Worm (Caenorhabditis elegans) whole organism, L2 larva: ENCODE measurements around the gene R08C7.12.

Experiments
- C34F6.9 ChIP-seq: fragments of 150-350 bp; optimal IDR thresholded peaks from 2 replicates; lab custom pipeline; 2014; ENCODE audit warnings: missing biosample characterization, missing genetic modification characterization
- R02D3.7 ChIP-seq: fragments of 150-350 bp; optimal IDR thresholded peaks from 2 replicates; lab custom pipeline; 2014; ENCODE audit warnings: missing biosample characterization, missing genetic modification characterization
- ZK546.5 ChIP-seq: sonication (generic microtip); optimal IDR thresholded peaks from 2 replicates; lab custom pipeline; 2017; ENCODE audit warnings: missing biosample characterization, missing genetic modification characterization
- alr-1 ChIP-seq: fragments of 150-350 bp; optimal IDR thresholded peaks from 2 replicates; lab custom pipeline; 2014; ENCODE audit warnings: missing biosample characterization, missing genetic modification characterization
- aly-2 ChIP-seq: fragments of 150-350 bp; optimal IDR thresholded peaks from 2 replicates; lab custom pipeline; 2014; ENCODE audit warnings: missing biosample characterization, missing genetic modification characterization
- ama-1 ChIP-seq: fragments of 150-350 bp; optimal IDR thresholded peaks from 2 replicates; lab custom pipeline; 2018; ENCODE audit warnings: inconsistent platforms
- blmp-1 ChIP-seq: sonication (generic microtip); optimal IDR thresholded peaks from 2 replicates; lab custom pipeline; 2017; ENCODE audit warnings: missing genetic modification characterization, mild to moderate bottlenecking, missing compliant biosample characterization, antibody characterized with exemption, moderate library complexity; ENCODE audit not compliant: insufficient read depth
- ceh-16 ChIP-seq: fragments of 150-350 bp; optimal IDR thresholded peaks from 2 replicates; lab custom pipeline; 2014; ENCODE audit warnings: missing biosample characterization, missing genetic modification characterization
- ceh-82 ChIP-seq: fragments of 150-350 bp; optimal IDR thresholded peaks from 2 replicates; lab custom pipeline; 2014; ENCODE audit warnings: missing biosample characterization, missing genetic modification characterization
- elt-1 ChIP-seq: fragments of 150-350 bp; optimal IDR thresholded peaks from 2 replicates; lab custom pipeline; 2014; ENCODE audit warnings: missing biosample characterization, missing genetic modification characterization
- fos-1 ChIP-seq: fragments of 150-350 bp; optimal IDR thresholded peaks from 2 replicates; lab custom pipeline; 2014; ENCODE audit warnings: missing biosample characterization, missing genetic modification characterization
- gmeb-1 ChIP-seq: fragments of 150-350 bp; optimal IDR thresholded peaks from 2 replicates; lab custom pipeline; 2014; ENCODE audit warnings: missing biosample characterization, missing genetic modification characterization
- lin-13 ChIP-seq: fragments of 150-350 bp; optimal IDR thresholded peaks from 2 replicates; lab custom pipeline; 2014; ENCODE audit warnings: missing biosample characterization, missing genetic modification reagents, missing genetic modification characterization
- mab-5 ChIP-seq: fragments of 150-350 bp; optimal IDR thresholded peaks from 2 replicates; lab custom pipeline; 2014; ENCODE audit warnings: missing biosample characterization, missing genetic modification characterization
- mbf-1 ChIP-seq: sonication (generic microtip); optimal IDR thresholded peaks from 2 replicates; lab custom pipeline; 2017; ENCODE audit warnings: missing biosample characterization, missing genetic modification characterization
- nhr-10 ChIP-seq: sonication (generic microtip); optimal IDR thresholded peaks from 2 replicates; lab custom pipeline; 2017; ENCODE audit warnings: missing biosample characterization, missing genetic modification characterization
- nhr-12 ChIP-seq: fragments of 150-350 bp; optimal IDR thresholded peaks from 2 replicates; lab custom pipeline; 2014; ENCODE audit warnings: missing biosample characterization, missing genetic modification characterization
- nhr-129 ChIP-seq: fragments of 150-350 bp; optimal IDR thresholded peaks from 2 replicates; lab custom pipeline; 2014; ENCODE audit warnings: missing biosample characterization, missing genetic modification characterization
- nhr-21 ChIP-seq: fragments of 150-350 bp; optimal IDR thresholded peaks from 2 replicates; lab custom pipeline; 2014; ENCODE audit warnings: missing biosample characterization, missing genetic modification characterization
- nhr-25 ChIP-seq: fragments of 150-350 bp; sonication (generic microtip); optimal IDR thresholded peaks from 3 replicates; lab custom pipeline; 2014; ENCODE audit warnings: missing biosample characterization, missing genetic modification characterization
- nhr-6 ChIP-seq: fragments of 150-350 bp; optimal IDR thresholded peaks from 2 replicates; lab custom pipeline; 2014; ENCODE audit warnings: missing biosample characterization, missing genetic modification characterization
- nhr-77 ChIP-seq: fragments of 150-350 bp; optimal IDR thresholded peaks from 2 replicates; lab custom pipeline; 2014; ENCODE audit warnings: missing biosample characterization, missing genetic modification characterization
- peb-1 ChIP-seq: fragments of 150-350 bp; optimal IDR thresholded peaks from 2 replicates; lab custom pipeline; 2014; ENCODE audit warnings: missing biosample characterization, missing genetic modification characterization
- sem-4 ChIP-seq: fragments of 150-350 bp; optimal IDR thresholded peaks from 2 replicates; lab custom pipeline; 2014; ENCODE audit warnings: missing biosample characterization, missing genetic modification reagents, missing genetic modification characterization
- skn-1 ChIP-seq: sonication (generic microtip); optimal IDR thresholded peaks from 2 replicates; lab custom pipeline; 2017; ENCODE audit warnings: missing biosample characterization, missing genetic modification characterization
- sma-9 ChIP-seq, 2 experiments: fragments of 150-350 bp in 1 of 2; sonication (generic microtip) in 1 of 2; optimal IDR thresholded peaks; 2 replicates each; lab custom pipeline; 2014 to 2016; ENCODE audit warnings: missing genetic modification characterization in 2 of 2, mild to moderate bottlenecking in 1 of 2, missing biosample characterization in 1 of 2, missing compliant biosample characterization in 1 of 2, missing genetic modification reagents in 1 of 2, moderate library complexity in 1 of 2
- snpc-4 ChIP-seq: fragments of 150-350 bp; optimal IDR thresholded peaks from 2 replicates; lab custom pipeline; 2014; ENCODE audit warnings: missing biosample characterization, missing genetic modification characterization
- unc-39 ChIP-seq: fragments of 150-350 bp; optimal IDR thresholded peaks from 2 replicates; lab custom pipeline; 2014; ENCODE audit warnings: missing biosample characterization, missing genetic modification characterization
- unc-55 ChIP-seq: fragments of 150-350 bp; sonication (generic microtip); optimal IDR thresholded peaks from 3 replicates; lab custom pipeline; 2014; ENCODE audit warnings: missing biosample characterization, missing genetic modification reagents, missing genetic modification characterization
- unc-62 ChIP-seq: fragments of 150-350 bp; optimal IDR thresholded peaks from 2 replicates; lab custom pipeline; 2014; ENCODE audit warnings: missing biosample characterization, missing genetic modification reagents, missing genetic modification characterization
- ztf-1 ChIP-seq: fragments of 200-800 bp; sonication (Bioruptor generic); conservative IDR thresholded peaks from 2 replicates; pipeline ENCODE4 v1.3.6; 2022; ENCODE audit warnings: missing genetic modification characterization, missing compliant biosample characterization
- ztf-11 ChIP-seq: sonication (generic microtip); optimal IDR thresholded peaks from 2 replicates; lab custom pipeline; 2017; ENCODE audit warnings: missing biosample characterization, missing genetic modification characterization
- ztf-4 ChIP-seq: fragments of 150-350 bp; optimal IDR thresholded peaks from 2 replicates; lab custom pipeline; 2014; ENCODE audit warnings: missing biosample characterization, missing genetic modification characterization

The R08C7.12 gene

DNA sequence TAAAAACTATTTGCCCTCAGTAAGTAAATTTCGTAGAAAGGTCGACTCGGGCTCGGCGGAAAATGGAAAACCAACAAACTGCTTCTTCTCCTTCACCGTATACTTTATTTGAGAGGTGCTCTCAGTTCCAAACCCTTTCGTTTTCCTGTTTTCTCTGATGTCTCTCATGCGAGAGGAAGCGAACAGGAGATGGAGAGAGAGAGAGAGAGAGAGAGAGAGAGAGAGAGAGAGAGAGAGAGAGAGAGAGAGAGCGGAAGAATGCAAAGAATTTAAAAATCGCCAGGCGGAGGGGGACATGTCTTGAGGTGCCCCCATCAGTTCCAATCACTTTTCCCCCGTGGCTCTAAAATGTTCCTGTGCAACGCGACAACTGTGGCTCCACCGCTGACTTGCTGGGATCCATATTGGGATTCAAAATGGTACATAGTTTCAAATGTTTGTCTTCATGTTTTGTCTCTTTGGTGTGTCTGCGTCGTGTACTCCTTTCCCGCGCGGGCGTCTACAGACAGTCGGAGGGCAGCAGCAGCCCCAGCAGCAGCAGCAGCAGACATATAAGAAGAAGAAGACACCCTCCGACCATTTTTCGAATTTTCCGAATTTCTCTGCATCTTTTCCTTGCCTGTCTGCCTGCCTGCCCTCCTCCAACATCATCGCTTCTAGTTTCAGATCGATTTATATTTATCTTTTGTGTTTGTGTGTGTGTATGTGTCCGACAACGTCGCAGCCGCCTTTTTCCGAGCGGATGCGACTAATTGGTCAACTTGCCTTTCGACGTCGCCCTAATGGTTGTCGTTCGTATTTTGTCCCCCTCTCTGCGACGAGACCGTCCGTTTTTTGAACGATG, 5.0 kb downstream of the R08C7.12 start, which contains the start of gene R08C7.11 (continued):
- TF ChIP-seq R02D3.7 (tag; lab: Kevin White, UChicago) (no peak), fos-1 (no peak)

ce11 chrIV:4456658-4457057, 7.1 kb downstream of the R08C7.12 start:
- TF ChIP-seq ZK546.5 (tag; lab: Kevin White, UChicago) (no peak), sem-4 (tag; lab: Kevin White, UChicago) (no peak), aly-2 (no peak), ztf-1 (GFP tag; lab: Robert Waterston, UW) (no peak), sma-9 (GFP tag; optimal IDR thresholded peaks at IDR 0.05; lab: Kevin White, UChicago) (no peak), sma-9 (tag; optimal IDR thresholded peaks at IDR 0.05; lab: Kevin White, UChicago) (no peak), mbf-1 (tag; lab: Kevin White, UChicago) (no peak), nhr-6 (tag; lab: Kevin White, UChicago) (no peak), unc-55 (GFP tag; lab: Kevin White, UChicago) (no peak), snpc-4 (no peak), nhr-129 (tag; lab: Kevin White, UChicago) (no peak), lin-13 (GFP tag; lab: Kevin White, UChicago) (no peak)
- TF ChIP-seq, all 48 proteins: peak for 0

ce11 chrIV:4459342-4459741, 9.8 kb downstream of the R08C7.12 start:
- no peak for TF ChIP-seq elt-1 (tag; lab: Kevin White, UChicago)
- TF ChIP-seq alr-1 (tag; lab: Kevin White, UChicago) = no peak
- TF ChIP-seq nhr-25 (tag; lab: Kevin White, UChicago) = no peak
- TF ChIP-seq ama-1 (lab: Kevin White, UChicago) = no peak
- TF ChIP-seq C34F6.9 (tag; lab: Kevin White, UChicago) = no peak
- TF ChIP-seq blmp-1 (tag; lab: Kevin White, UChicago) = no peak
- TF ChIP-seq ztf-4 (tag; lab: Kevin White, UChicago) = no peak
- TF ChIP-seq gmeb-1 (tag; lab: Kevin White, UChicago) = no peak
- TF ChIP-seq unc-62 (GFP tag; lab: Kevin White, UChicago) = no peak
- TF ChIP-seq nhr-12 (tag; lab: Kevin White, UChicago) = no peak
- TF ChIP-seq snpc-4 = no peak
- TF ChIP-seq nhr-77 (tag; lab: Kevin White, UChicago) = no peak
- no peak for TF ChIP-seq ztf-11 (tag; lab: Kevin White, UChicago)

- TF ChIP-seq mbf-1 (tag; lab: Kevin White, UChicago) = no peak
- TF ChIP-seq unc-55 (GFP tag; lab: Kevin White, UChicago) = no peak
- no peak for TF ChIP-seq nhr-77 (tag; lab: Kevin White, UChicago)
- no peak for TF ChIP-seq nhr-6 (tag; lab: Kevin White, UChicago)
- no peak for TF ChIP-seq unc-62 (GFP tag; lab: Kevin White, UChicago)
Measured at ce11 chrIV:4463132-4463531, 13.6 kb downstream of the R08C7.12 start, which contains the start of gene M01H9.2. Gene M01H9.2, minus strand, starts transcription at chrIV:4463232.

DNA sequence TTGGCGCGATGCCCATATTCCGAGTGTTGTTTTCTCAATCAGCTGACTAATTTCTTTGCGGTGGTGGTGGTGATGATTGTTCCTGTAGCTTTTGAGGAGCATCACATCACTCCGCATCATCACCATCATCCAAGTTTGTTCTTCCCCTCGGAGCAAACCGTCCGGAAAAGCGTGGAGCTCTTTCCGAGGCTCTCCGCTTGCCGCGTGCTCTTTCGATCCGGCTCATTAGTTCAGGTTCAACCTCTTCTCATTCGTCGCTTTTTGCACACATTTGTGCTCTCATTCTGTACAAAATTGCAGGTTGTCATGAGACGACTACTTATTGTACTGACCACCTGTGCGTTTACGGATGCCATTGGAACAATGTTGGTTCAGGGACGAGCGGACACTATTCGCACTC, 15.6 kb downstream of the R08C7.12 start, which contains the start of gene M01H9.5:
Gene M01H9.5 (plus strand): TSS at position 301 of the 400 bp plus-strand sequence.
- no peak for TF ChIP-seq nhr-25 (tag; lab: Kevin White, UChicago)
- TF ChIP-seq ceh-82 (tag; lab: Kevin White, UChicago) = no peak
- TF ChIP-seq nhr-21 (tag; lab: Kevin White, UChicago) = no peak
- TF ChIP-seq unc-39 (tag; lab: Kevin White, UChicago) = no peak
- no peak for TF ChIP-seq fos-1
- no peak for TF ChIP-seq skn-1
- TF ChIP-seq ceh-16 (tag; lab: Kevin White, UChicago) = no peak
- no peak for TF ChIP-seq nhr-10 (tag; lab: Kevin White, UChicago)
- TF ChIP-seq peb-1 (tag; lab: Kevin White, UChicago) = no peak
- TF ChIP-seq ama-1 (lab: Kevin White, UChicago) = no peak
- no peak for TF ChIP-seq alr-1 (tag; lab: Kevin White, UChicago)
- TF ChIP-seq mab-5 = no peak
